Fruit fly (Drosophila melanogaster): ENCODE measurements around the gene CG6696.
A peak's percentile ranks its signal among the peaks of the same experiment; 100 is the strongest.

Gene CG6696

DNA sequence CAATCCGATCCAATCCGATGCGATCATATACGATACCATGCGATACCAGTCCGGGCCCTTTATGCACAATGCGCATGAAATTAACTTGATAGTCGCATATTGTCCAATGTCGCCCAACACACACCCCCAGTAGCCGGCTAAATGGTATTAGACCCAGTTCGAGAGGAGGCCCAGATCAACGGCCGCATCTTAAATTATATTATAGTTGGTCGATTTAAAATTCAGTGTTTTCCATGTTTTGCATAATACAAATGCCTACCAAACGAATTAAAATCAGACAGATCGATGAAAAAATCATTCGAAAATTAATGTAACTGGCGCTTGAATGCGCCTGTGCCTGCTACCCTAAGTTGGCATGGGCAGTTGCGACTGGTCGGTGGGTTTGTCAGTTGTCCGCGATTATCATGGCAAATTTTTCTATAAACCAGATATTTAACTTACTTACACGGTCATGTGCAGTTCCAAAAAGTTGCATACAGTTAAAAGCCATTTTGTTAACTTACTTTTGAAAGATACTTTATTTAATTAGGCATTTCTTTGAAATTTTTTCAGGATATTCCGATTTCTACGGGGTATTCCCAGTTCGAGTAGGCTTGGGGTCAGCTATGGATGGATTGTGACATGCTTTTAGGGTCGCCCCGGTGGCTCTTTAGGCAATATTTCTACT, 8.0 kb upstream of the CG6696 start (continued):
- TF ChIP-seq ERR (GFP tag; optimal IDR thresholded peaks at IDR 0.05) = no peak
- TF ChIP-seq CG6813 (GFP tag; optimal IDR thresholded peaks at IDR 0.05) = no peak
- no peak for TF ChIP-seq kah (GFP tag; optimal IDR thresholded peaks at IDR 0.05)
- 0 out of 2 replicates have a peak, but pooled peaks have one; percentile 36 for TF ChIP-seq ara (GFP tag; IDR thresholded peaks at IDR 0.05)
- TF ChIP-seq CG8281 (tag; optimal IDR thresholded peaks at IDR 0.05) = no peak
- TF ChIP-seq row (GFP tag; IDR thresholded peaks at IDR 0.05) = peak; percentile 74
- TF ChIP-seq croc (GFP tag; conservative IDR thresholded peaks at IDR 0.05) = peak; percentile 35; the same call in 1 of the 3 replicates
- TF ChIP-seq CG9817 (tag; optimal IDR thresholded peaks at IDR 0.05) = no peak
- TF ChIP-seq Blimp-1 (GFP tag; optimal IDR thresholded peaks at IDR 0.05) = peak; percentile 4
- no peak for TF ChIP-seq CG15601 (tag; optimal IDR thresholded peaks at IDR 0.05)
- TF ChIP-seq CG10654 (GFP tag; optimal IDR thresholded peaks at IDR 0.05) = no peak
- TF ChIP-seq CG12219 (GFP tag; optimal IDR thresholded peaks at IDR 0.05) = peak; percentile 11
- TF ChIP-seq sr (GFP tag; IDR thresholded peaks at IDR 0.05) = no peak
- TF ChIP-seq Sox102F (GFP tag; optimal IDR thresholded peaks at IDR 0.05) = peak; percentile 31
- TF ChIP-seq prd (optimal IDR thresholded peaks at IDR 0.05) = no peak
- TF ChIP-seq prd (GFP tag; IDR thresholded peaks at IDR 0.05) = 0 out of 3 replicates have a peak, but pooled peaks have one; percentile 31
- no peak for TF ChIP-seq salm (tag; optimal IDR thresholded peaks at IDR 0.05)
- 0 out of 2 replicates have a peak, but pooled peaks have one; percentile 21 for TF ChIP-seq E2f1 (GFP tag; IDR thresholded peaks at IDR 0.05)
- no peak for TF ChIP-seq CG3281 (GFP tag; optimal IDR thresholded peaks at IDR 0.05)
- TF ChIP-seq lmd (GFP tag; IDR thresholded peaks at IDR 0.05) = peak; percentile 54
- peak; percentile 28; the same call in 1 of the 2 replicates for TF ChIP-seq stc (GFP tag; IDR thresholded peaks at IDR 0.05)
- TF ChIP-seq zfh1 (GFP tag; IDR thresholded peaks at IDR 0.05) = peak; percentile 39; the same call in 1 of the 3 replicates
- no peak for TF ChIP-seq NFAT (GFP tag; IDR thresholded peaks at IDR 0.05)
- peak; percentile 57 for TF ChIP-seq vvl (GFP tag; IDR thresholded peaks at IDR 0.05)
- no peak for TF ChIP-seq Ets65A (GFP tag)
- no peak for TF ChIP-seq CG13287 (GFP tag; IDR thresholded peaks at IDR 0.05; ENCODE audit: partially characterized antibody)
- peak; percentile 8 for TF ChIP-seq CG7556 (GFP tag; optimal IDR thresholded peaks at IDR 0.05)
- peak in 1 of 2 experiments; percentile 58 for TF ChIP-seq Hr78 (GFP tag; optimal IDR thresholded peaks at IDR 0.05)
- TF ChIP-seq CG4424 (GFP tag; optimal IDR thresholded peaks at IDR 0.05) = no peak
- TF ChIP-seq ind (GFP tag; optimal IDR thresholded peaks at IDR 0.05) = peak; percentile 6
- 0 out of 2 replicates have a peak, but pooled peaks have one; percentile 22 for TF ChIP-seq slbo (GFP tag; IDR thresholded peaks at IDR 0.05)
- no peak for TF ChIP-seq nom (GFP tag; optimal IDR thresholded peaks at IDR 0.05)
- peak; percentile 11 for TF ChIP-seq unpg (GFP tag; optimal IDR thresholded peaks at IDR 0.05)
- TF ChIP-seq wek (GFP tag; optimal IDR thresholded peaks at IDR 0.05) = no peak
- TF ChIP-seq CG12744 (GFP tag; optimal IDR thresholded peaks at IDR 0.05) = no peak
- no peak for TF ChIP-seq wor (GFP tag; IDR thresholded peaks at IDR 0.05)
- TF ChIP-seq Ptx1 (GFP tag; IDR thresholded peaks at IDR 0.05) = peak; percentile 46
- no peak for TF ChIP-seq en (GFP tag; optimal IDR thresholded peaks at IDR 0.05)
- no peak for TF ChIP-seq pum (GFP tag; optimal IDR thresholded peaks at IDR 0.05)
- TF ChIP-seq sim (GFP tag; IDR thresholded peaks at IDR 0.05) = 0 out of 2 replicates have a peak, but pooled peaks have one; percentile 21
- TF ChIP-seq insv (GFP tag; optimal IDR thresholded peaks at IDR 0.05) = no peak
- no peak for TF ChIP-seq CG1603 (tag; optimal IDR thresholded peaks at IDR 0.05)
- peak; percentile 16 for TF ChIP-seq CG17385 (GFP tag; optimal IDR thresholded peaks at IDR 0.05)
- no peak for TF ChIP-seq CG15514 (GFP tag; optimal IDR thresholded peaks at IDR 0.05)
- TF ChIP-seq jing (GFP tag; optimal IDR thresholded peaks at IDR 0.05) = no peak
- TF ChIP-seq sisA (GFP tag; IDR thresholded peaks at IDR 0.05) = peak; percentile 50
- TF ChIP-seq Mrtf (GFP tag; IDR thresholded peaks at IDR 0.05) = 0 out of 3 replicates have a peak, but pooled peaks have one; percentile 14
- no peak for TF ChIP-seq fd3F (GFP tag; optimal IDR thresholded peaks at IDR 0.05)
- no peak for TF ChIP-seq CG16779 (GFP tag; IDR thresholded peaks at IDR 0.05)

Measured in whole organism, embryonic.